Fruit fly (Drosophila melanogaster) whole organism, prepupa: ENCODE results near the gene nolo.
A peak's percentile ranks its signal among the peaks of the same experiment; 100 is the strongest.

Experiments
- CG11294 ChIP-seq: fragments of 200-800 bp; sonication (Bioruptor generic); IDR thresholded peaks from 2 replicates; pipeline ENCODE4 v1.3.6; 2022; ENCODE audit warnings: missing biosample characterization, missing genetic modification characterization
- CG16779 ChIP-seq: fragments of 200-800 bp; sonication (Bioruptor generic); optimal IDR thresholded peaks from 3 replicates; lab custom pipeline; 2017; ENCODE audit warnings: missing biosample characterization, mild to moderate bottlenecking, missing genetic modification characterization
- CG6163 ChIP-seq: fragments of 200-800 bp; sonication (Bioruptor generic); IDR thresholded peaks from 3 replicates; pipeline ENCODE4 v1.3.6; 2022; ENCODE audit warnings: missing biosample characterization, missing genetic modification characterization
- CG6792 ChIP-seq: fragments of 200-800 bp; sonication (Bioruptor generic); optimal IDR thresholded peaks from 3 replicates; lab custom pipeline; 2016; ENCODE audit warnings: missing biosample characterization, missing genetic modification characterization
- CG6854 ChIP-seq: fragments of 200-800 bp; sonication (Bioruptor generic); optimal IDR thresholded peaks from 2 replicates; lab custom pipeline; 2017; ENCODE audit warnings: missing biosample characterization, mild to moderate bottlenecking, missing genetic modification characterization
- CG8319 ChIP-seq: fragments of 200-800 bp; sonication (Bioruptor generic); optimal IDR thresholded peaks from 3 replicates; lab custom pipeline; 2016; ENCODE audit warnings: missing biosample characterization, missing genetic modification characterization
- Gug ChIP-seq: fragments of 200-800 bp; sonication (Bioruptor generic); IDR thresholded peaks from 2 replicates; pipeline ENCODE4 v1.3.6; 2022; ENCODE audit warnings: missing biosample characterization, missing genetic modification characterization
- Hr39 ChIP-seq: fragments of 200-800 bp; sonication (Bioruptor generic); optimal IDR thresholded peaks from 2 replicates; lab custom pipeline; 2016; ENCODE audit warnings: missing biosample characterization, missing genetic modification characterization
- Lpt ChIP-seq: fragments of 200-800 bp; sonication (Bioruptor generic); optimal IDR thresholded peaks from 3 replicates; lab custom pipeline; 2016; ENCODE audit warnings: missing biosample characterization, missing genetic modification characterization
- OdsH ChIP-seq: fragments of 200-800 bp; sonication (Bioruptor generic); optimal IDR thresholded peaks from 3 replicates; lab custom pipeline; 2016; ENCODE audit warnings: missing biosample characterization, missing genetic modification characterization
- Sox102F ChIP-seq: fragments of 200-800 bp; sonication (Bioruptor generic); optimal IDR thresholded peaks from 2 replicates; lab custom pipeline; 2016; ENCODE audit warnings: missing biosample characterization, mild to moderate bottlenecking, missing genetic modification characterization
- acj6 ChIP-seq: fragments of 200-800 bp; sonication (Bioruptor generic); optimal IDR thresholded peaks from 3 replicates; lab custom pipeline; 2016; ENCODE audit warnings: missing biosample characterization, missing genetic modification characterization
- topi ChIP-seq: fragments of 200-800 bp; sonication (Bioruptor generic); optimal IDR thresholded peaks from 3 replicates; lab custom pipeline; 2016; ENCODE audit warnings: missing biosample characterization, missing genetic modification characterization

dm6 chr2L:21681322-21682268, 2.3 kb upstream of the nolo start, which contains the start of gene eEF2:
- TF ChIP-seq Gug (no peak), CG6792 (GFP tag; lab: Kevin White, UChicago) (peak; percentile 46), CG8319 (GFP tag; lab: Kevin White, UChicago) (peak; percentile 28), CG11294 (GFP tag; lab: Robert Waterston, UW) (no peak; the same call in 1 of the 2 replicates), CG6163 (GFP tag; lab: Robert Waterston, UW) (no peak; the same call in 2 of the 3 replicates), CG16779 (tag; lab: Kevin White, UChicago) (peak; percentile 39), CG6854 (GFP tag; lab: Kevin White, UChicago) (peak; percentile 86), OdsH (GFP tag; lab: Kevin White, UChicago) (peak; percentile 66), Sox102F (GFP tag; lab: Kevin White, UChicago) (peak; percentile 82), topi (peak; percentile 68), acj6 (peak; percentile 49), Hr39 (GFP tag; lab: Kevin White, UChicago) (peak; percentile 48), Lpt (peak; percentile 15)
